Fruit fly (Drosophila melanogaster) whole organism, embryonic: ENCODE results near the gene Frmd5.

Experiments used
- CG10267 ChIP-seq: fragments of 200-800 bp; sonication (Bioruptor generic); optimal IDR thresholded peaks from 2 replicates; lab custom pipeline; 2018; ENCODE audit warnings: missing biosample characterization, mild to moderate bottlenecking, missing genetic modification characterization, moderate library complexity
- CG10431 ChIP-seq: fragments of 200-800 bp; sonication (Bioruptor generic); optimal IDR thresholded peaks from 3 replicates; lab custom pipeline; 2018; ENCODE audit warnings: missing biosample characterization, mild to moderate bottlenecking, missing genetic modification characterization
- CG11723 ChIP-seq: fragments of 200-800 bp; sonication (Bioruptor generic); optimal IDR thresholded peaks from 2 replicates; lab custom pipeline; 2017; ENCODE audit warnings: missing biosample characterization, mild to moderate bottlenecking, missing genetic modification characterization
- CG14710 ChIP-seq: fragments of 200-800 bp; sonication (Bioruptor generic); optimal IDR thresholded peaks from 3 replicates; lab custom pipeline; 2019; ENCODE audit warnings: missing biosample characterization, mild to moderate bottlenecking, missing genetic modification characterization, moderate library complexity
- CG1792 ChIP-seq: fragments of 200-800 bp; sonication (Bioruptor generic); optimal IDR thresholded peaks from 2 replicates; lab custom pipeline; 2016; ENCODE audit warnings: missing biosample characterization, missing genetic modification characterization
- CG18262 ChIP-seq: fragments of 200-800 bp; optimal IDR thresholded peaks from 3 replicates; lab custom pipeline; 2019; ENCODE audit warnings: missing biosample characterization, mild to moderate bottlenecking, missing genetic modification characterization, moderate library complexity
- CG2199 ChIP-seq: fragments of 200-800 bp; sonication (Bioruptor generic); IDR thresholded peaks from 3 replicates; pipeline ENCODE4 v1.3.6; 2022; ENCODE audit warnings: missing biosample characterization, missing genetic modification characterization
- CG30020 ChIP-seq: fragments of 200-800 bp; optimal IDR thresholded peaks from 2 replicates; lab custom pipeline; 2019; ENCODE audit warnings: missing biosample characterization, mild to moderate bottlenecking, missing genetic modification characterization, moderate library complexity
- CG4424 ChIP-seq: fragments of 200-800 bp; sonication (Bioruptor generic); optimal IDR thresholded peaks from 3 replicates; lab custom pipeline; 2016; ENCODE audit warnings: missing biosample characterization, missing genetic modification characterization
- CG4820 ChIP-seq: fragments of 200-800 bp; sonication (Bioruptor generic); optimal IDR thresholded peaks from 3 replicates; lab custom pipeline; 2016; ENCODE audit warnings: missing biosample characterization, missing genetic modification characterization
- CG5245 ChIP-seq: fragments of 200-800 bp; sonication (Bioruptor generic); optimal IDR thresholded peaks from 3 replicates; lab custom pipeline; 2016; ENCODE audit warnings: missing biosample characterization, missing genetic modification characterization
- CG7987 ChIP-seq: fragments of 200-800 bp; sonication (Bioruptor generic); optimal IDR thresholded peaks from 2 replicates; lab custom pipeline; 2018; ENCODE audit warnings: missing biosample characterization, mild to moderate bottlenecking, missing genetic modification characterization, moderate library complexity
- CG9727 ChIP-seq: fragments of 200-800 bp; sonication (Bioruptor generic); optimal IDR thresholded peaks from 3 replicates; lab custom pipeline; 2017; ENCODE audit warnings: missing biosample characterization, mild to moderate bottlenecking, missing genetic modification characterization
- CG9817 ChIP-seq: fragments of 200-800 bp; sonication (Bioruptor generic); optimal IDR thresholded peaks from 2 replicates; lab custom pipeline; 2018; ENCODE audit warnings: missing biosample characterization, mild to moderate bottlenecking, missing genetic modification characterization, moderate library complexity
- CoRest ChIP-seq: fragments of 200-800 bp; sonication (Bioruptor generic); optimal IDR thresholded peaks from 3 replicates; lab custom pipeline; 2018; ENCODE audit warnings: missing biosample characterization, mild to moderate bottlenecking, missing genetic modification characterization, moderate library complexity
- Deaf1 ChIP-seq: fragments of 200-800 bp; optimal IDR thresholded peaks from 3 replicates; lab custom pipeline; 2019; ENCODE audit warnings: missing biosample characterization, mild to moderate bottlenecking, missing genetic modification characterization, moderate library complexity
- Dfd ChIP-seq, 2 experiments: fragments of >200 bp; optimal IDR thresholded peaks; 2 replicates each; lab custom pipeline; 2017; ENCODE audit warnings: missing biosample characterization in 2 of 2, missing genetic modification characterization in 2 of 2
- Dll ChIP-seq: fragments of 200-800 bp; sonication (Bioruptor generic); IDR thresholded peaks from 4 replicates; pipeline ENCODE4 v1.3.6; 2022; ENCODE audit warnings: missing biosample characterization, missing genetic modification characterization; ENCODE audit not compliant: partially characterized antibody
- Hsf ChIP-seq: fragments of 200-800 bp; sonication (Bioruptor generic); optimal IDR thresholded peaks from 3 replicates; lab custom pipeline; 2016; ENCODE audit warnings: missing biosample characterization, missing genetic modification characterization
- Lhr ChIP-seq: fragments of 200-800 bp; sonication (Bioruptor generic); optimal IDR thresholded peaks from 3 replicates; lab custom pipeline; 2017; ENCODE audit warnings: mild to moderate bottlenecking, missing biosample characterization, missing genetic modification reagents, missing genetic modification characterization
- MBD-R2 ChIP-seq: fragments of 200-800 bp; sonication (Bioruptor generic); IDR thresholded peaks from 2 replicates; pipeline ENCODE4 v1.3.6; 2022; ENCODE audit warnings: missing biosample characterization, missing genetic modification characterization
- MESR4 ChIP-seq: fragments of 200-800 bp; sonication (Bioruptor generic); optimal IDR thresholded peaks from 2 replicates; lab custom pipeline; 2018; ENCODE audit warnings: missing biosample characterization, mild to moderate bottlenecking, missing genetic modification characterization, moderate library complexity
- NC2β ChIP-seq: fragments of 200-800 bp; sonication (Bioruptor generic); optimal IDR thresholded peaks from 2 replicates; lab custom pipeline; 2016; ENCODE audit warnings: missing biosample characterization, missing genetic modification characterization
- NfI ChIP-seq: fragments of 200-800 bp; sonication (Bioruptor generic); optimal IDR thresholded peaks from 3 replicates; lab custom pipeline; 2018; ENCODE audit warnings: missing biosample characterization, mild to moderate bottlenecking, missing genetic modification characterization, moderate library complexity
- Pdp1 ChIP-seq, 2 experiments: fragments of 200-800 bp; sonication (Bioruptor generic); optimal IDR thresholded peaks; 3 replicates each; lab custom pipeline; 2016; ENCODE audit warnings: missing biosample characterization in 2 of 2, missing genetic modification characterization in 2 of 2, mild to moderate bottlenecking in 1 of 2, moderate library complexity in 1 of 2
- Sry-β ChIP-seq: fragments of 200-800 bp; sonication (Bioruptor generic); optimal IDR thresholded peaks from 2 replicates; lab custom pipeline; 2018; ENCODE audit warnings: missing biosample characterization, mild to moderate bottlenecking, missing genetic modification characterization, moderate library complexity
- abd-A ChIP-seq: fragments of 200-800 bp; sonication (Bioruptor generic); optimal IDR thresholded peaks from 3 replicates; lab custom pipeline; 2019; ENCODE audit warnings: missing biosample characterization, mild to moderate bottlenecking, missing genetic modification characterization, moderate library complexity
- bigmax ChIP-seq: fragments of 200-800 bp; sonication (Bioruptor generic); optimal IDR thresholded peaks from 2 replicates; lab custom pipeline; 2018; ENCODE audit warnings: missing biosample characterization, mild to moderate bottlenecking, missing genetic modification characterization
- ci ChIP-seq: fragments of 200-800 bp; sonication (Bioruptor generic); IDR thresholded peaks from 3 replicates; pipeline ENCODE4 v1.3.6; 2022; ENCODE audit warnings: missing biosample characterization, missing genetic modification characterization
- crc ChIP-seq: fragments of 200-800 bp; sonication (Bioruptor generic); optimal IDR thresholded peaks from 2 replicates; lab custom pipeline; 2016; ENCODE audit warnings: missing biosample characterization, missing genetic modification characterization
- dmrt11E ChIP-seq: fragments of 200-800 bp; sonication (Bioruptor generic); optimal IDR thresholded peaks from 3 replicates; lab custom pipeline; 2018; ENCODE audit warnings: missing biosample characterization, mild to moderate bottlenecking, missing genetic modification characterization, moderate library complexity
- ewg ChIP-seq: fragments of 200-800 bp; sonication (Bioruptor generic); optimal IDR thresholded peaks from 3 replicates; lab custom pipeline; 2017; ENCODE audit warnings: mild to moderate bottlenecking, missing biosample characterization, missing genetic modification reagents, missing genetic modification characterization
- fd64A ChIP-seq: fragments of 200-800 bp; sonication (Bioruptor generic); optimal IDR thresholded peaks from 3 replicates; lab custom pipeline; 2018; ENCODE audit warnings: missing biosample characterization, mild to moderate bottlenecking, missing genetic modification characterization
- ftz-f1 ChIP-seq: fragments of 200-800 bp; sonication (Bioruptor generic); optimal IDR thresholded peaks from 2 replicates; lab custom pipeline; 2016; ENCODE audit warnings: missing biosample characterization, missing genetic modification characterization
- grau ChIP-seq: fragments of 200-800 bp; optimal IDR thresholded peaks from 3 replicates; lab custom pipeline; 2019; ENCODE audit warnings: missing biosample characterization, mild to moderate bottlenecking, missing genetic modification characterization, moderate library complexity
- gro ChIP-seq: fragments of 200-800 bp; sonication (Bioruptor generic); optimal IDR thresholded peaks from 2 replicates; lab custom pipeline; 2016; ENCODE audit warnings: missing biosample characterization, missing genetic modification characterization
- jumu ChIP-seq: fragments of 200-800 bp; sonication (Bioruptor generic); optimal IDR thresholded peaks from 3 replicates; lab custom pipeline; 2016; ENCODE audit warnings: missing biosample characterization, missing genetic modification characterization
- klu ChIP-seq: fragments of 200-800 bp; sonication (Bioruptor generic); IDR thresholded peaks from 2 replicates; pipeline ENCODE4 v1.3.6; 2022; ENCODE audit warnings: missing biosample characterization, missing genetic modification characterization
- nerfin-1 ChIP-seq: fragments of 200-800 bp; sonication (Bioruptor generic); optimal IDR thresholded peaks from 3 replicates; lab custom pipeline; 2019; ENCODE audit warnings: missing biosample characterization, mild to moderate bottlenecking, missing genetic modification characterization, moderate library complexity
- nerfin-2 ChIP-seq: fragments of 200-800 bp; sonication (Bioruptor generic); IDR thresholded peaks from 2 replicates; pipeline ENCODE4 v1.3.6; 2022; ENCODE audit warnings: missing biosample characterization, missing genetic modification characterization; ENCODE audit not compliant: partially characterized antibody
- nmo ChIP-seq: fragments of 200-800 bp; sonication (Bioruptor generic); optimal IDR thresholded peaks from 2 replicates; lab custom pipeline; 2018; ENCODE audit warnings: missing biosample characterization, mild to moderate bottlenecking, missing genetic modification characterization, moderate library complexity
- pfk ChIP-seq: fragments of 200-800 bp; sonication (Bioruptor generic); optimal IDR thresholded peaks from 2 replicates; lab custom pipeline; 2018; ENCODE audit warnings: missing biosample characterization, mild to moderate bottlenecking, missing genetic modification characterization, moderate library complexity
- phol ChIP-seq: fragments of 200-800 bp; sonication (Bioruptor generic); optimal IDR thresholded peaks from 3 replicates; lab custom pipeline; 2018; ENCODE audit warnings: missing biosample characterization, mild to moderate bottlenecking, missing genetic modification characterization, moderate library complexity
- row ChIP-seq: fragments of 200-800 bp; sonication (Bioruptor generic); IDR thresholded peaks from 3 replicates; pipeline ENCODE4 v1.3.6; 2022; ENCODE audit warnings: missing biosample characterization, missing genetic modification characterization
- sens ChIP-seq: fragments of 200-800 bp; sonication (Bioruptor generic); peaks from one replicate; lab custom pipeline; 2016; ENCODE audit warnings: missing biosample characterization, missing genetic modification characterization
- slbo ChIP-seq: fragments of 200-800 bp; sonication (Bioruptor generic); IDR thresholded peaks from 2 replicates; pipeline ENCODE4 v1.3.6; 2022; ENCODE audit warnings: missing biosample characterization, missing genetic modification characterization
- vvl ChIP-seq: fragments of 200-800 bp; sonication (Bioruptor generic); IDR thresholded peaks from 2 replicates; pipeline ENCODE4 v1.3.6; 2022; ENCODE audit warnings: missing biosample characterization, missing genetic modification characterization
- zen ChIP-seq: fragments of 200-800 bp; sonication (Bioruptor generic); optimal IDR thresholded peaks from 3 replicates; lab custom pipeline; 2018; ENCODE audit warnings: missing biosample characterization, mild to moderate bottlenecking, missing genetic modification characterization, moderate library complexity

Frmd5 gene

dm6 chr2L:10364229-10364628 is 20.0 kb downstream of the Frmd5 start, which contains the start of gene lft (continued):
- TF ChIP-seq CG14710 (tag; lab: Kevin White, UChicago) (peak; percentile 3), CG2199 (GFP tag; lab: Robert Waterston, UW) (0 out of 3 replicates have a peak, but pooled peaks have one; percentile 45), row (peak; percentile 55; the same call in 2 of the 3 replicates), Dfd (GFP tag; optimal IDR thresholded peaks at IDR 0.05; lab: Kevin White, UChicago) (no peak), CG30020 (tag; lab: Kevin White, UChicago) (peak; percentile 80), CoRest (tag; lab: Kevin White, UChicago) (peak; percentile 8), CG4820 (GFP tag; lab: Kevin White, UChicago) (no peak), MESR4 (GFP tag; lab: Kevin White, UChicago) (peak; percentile 52), CG9817 (no peak), CG5245 (GFP tag; lab: Kevin White, UChicago) (no peak), ci (GFP tag; lab: Robert Waterston, UW) (0 out of 3 replicates have a peak, but pooled peaks have one; percentile 24)

DNA sequence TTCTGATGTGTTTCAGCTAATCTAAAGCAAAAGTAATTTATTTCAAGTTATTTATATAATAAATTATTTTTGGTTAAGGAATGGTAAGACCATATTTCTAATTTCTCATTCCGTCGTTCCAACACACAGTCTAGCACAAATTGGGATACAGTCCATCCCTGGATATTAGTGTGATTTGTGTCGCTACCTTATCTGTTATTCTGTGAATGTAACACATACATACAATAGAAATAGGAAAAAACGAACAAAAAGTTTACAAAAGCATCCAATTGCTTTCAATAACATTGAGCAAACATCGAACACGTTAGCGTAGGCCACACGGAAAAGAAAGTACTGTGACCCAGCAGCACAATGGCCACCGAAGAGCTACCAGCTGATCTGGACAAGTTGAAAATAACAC is 22.3 kb downstream of the Frmd5 start, which contains the start of gene CG5056:
CG5056 (plus strand) TSS at position 168 of the 400 bp plus-strand sequence.
- peak; percentile 34 for TF ChIP-seq grau (tag; lab: Kevin White, UChicago)
- TF ChIP-seq CG11723 (GFP tag; lab: Kevin White, UChicago), result peak; percentile 87
- no peak for TF ChIP-seq klu (GFP tag; lab: Robert Waterston, UW)
- peak; percentile 12 for TF ChIP-seq nerfin-1 (tag; lab: Kevin White, UChicago)
- peak; percentile 50 for TF ChIP-seq Sry-β
- TF ChIP-seq abd-A (tag; lab: Kevin White, UChicago), result no peak
- peak; percentile 95 for TF ChIP-seq pfk (GFP tag; lab: Kevin White, UChicago)
- TF ChIP-seq NfI (GFP tag; lab: Kevin White, UChicago), result peak; percentile 28
- TF ChIP-seq phol, result peak; percentile 40
- TF ChIP-seq vvl, result 0 out of 2 replicates have a peak, but pooled peaks have one; percentile 28
- no peak for TF ChIP-seq CG9727 (GFP tag; lab: Kevin White, UChicago)
- TF ChIP-seq MBD-R2 (GFP tag; lab: Robert Waterston, UW), result peak; percentile 85
- TF ChIP-seq sens, result peak; percentile 49
- peak; percentile 95 for TF ChIP-seq MESR4 (GFP tag; lab: Kevin White, UChicago)
- peak; percentile 13 for TF ChIP-seq dmrt11E (tag; lab: Kevin White, UChicago)
- no peak for TF ChIP-seq CG10431 (GFP tag; lab: Kevin White, UChicago)
- TF ChIP-seq CG1792 (GFP tag; lab: Kevin White, UChicago), result no peak
- TF ChIP-seq Deaf1 (tag; lab: Kevin White, UChicago), result no peak
- TF ChIP-seq slbo, result peak; percentile 43; the same call in 1 of the 2 replicates
- peak; percentile 41 for TF ChIP-seq ewg (GFP tag; lab: Kevin White, UChicago)
- TF ChIP-seq fd64A (GFP tag; lab: Kevin White, UChicago), result no peak
- peak; percentile 64 for TF ChIP-seq nmo (GFP tag; lab: Kevin White, UChicago)
- peak; percentile 3 for TF ChIP-seq CG4424 (GFP tag; lab: Kevin White, UChicago)
- TF ChIP-seq jumu (GFP tag; lab: Kevin White, UChicago), result no peak
- peak; percentile 28; the same call in 1 of the 4 replicates for TF ChIP-seq Dll (GFP tag; lab: Robert Waterston, UW)
- peak; percentile 2 for TF ChIP-seq Hsf (GFP tag; lab: Kevin White, UChicago)
- TF ChIP-seq CG18262 (tag; lab: Kevin White, UChicago), result peak; percentile 7
- peak; percentile 5 for TF ChIP-seq CG7987 (GFP tag; lab: Kevin White, UChicago)
- TF ChIP-seq crc (GFP tag; lab: Kevin White, UChicago), result no peak
- TF ChIP-seq ftz-f1 (GFP tag; lab: Kevin White, UChicago), result no peak
- TF ChIP-seq bigmax (GFP tag; lab: Kevin White, UChicago), result peak; percentile 69
- TF ChIP-seq nerfin-2 (GFP tag; lab: Robert Waterston, UW), result no peak
- peak; percentile 41 for TF ChIP-seq zen (tag; lab: Kevin White, UChicago)
- TF ChIP-seq CG10267 (tag; lab: Kevin White, UChicago), result peak; percentile 57
- peak; percentile 1 for TF ChIP-seq gro (GFP tag; lab: Kevin White, UChicago)
- peak; percentile 54 for TF ChIP-seq Lhr (GFP tag; lab: Kevin White, UChicago)
- peak in 1 of 2 experiments; percentile 88 for TF ChIP-seq Pdp1 (GFP tag; optimal IDR thresholded peaks at IDR 0.05; lab: Kevin White, UChicago)
- no peak for TF ChIP-seq NC2β
